Fruit fly (Drosophila melanogaster) whole organism, embryonic: ENCODE data around the gene Fic.

Source experiments
- Bdp1 ChIP-seq: fragments of 200-800 bp; sonication (Bioruptor generic); optimal IDR thresholded peaks from 3 replicates; lab custom pipeline; 2016; ENCODE audit warnings: missing biosample characterization, missing genetic modification characterization
- Blimp-1 ChIP-seq: fragments of 200-800 bp; sonication (Bioruptor generic); optimal IDR thresholded peaks from 3 replicates; lab custom pipeline; 2018; ENCODE audit warnings: missing biosample characterization, missing genetic modification characterization, mild to moderate bottlenecking, moderate library complexity, missing genetic modification reagents
- C15 ChIP-seq: fragments of 200-800 bp; sonication (Bioruptor generic); IDR thresholded peaks from 3 replicates; pipeline ENCODE4 v1.3.6; 2022; ENCODE audit warnings: missing biosample characterization, missing genetic modification characterization
- CG10366 ChIP-seq: fragments of 200-800 bp; sonication (Bioruptor generic); IDR thresholded peaks from 2 replicates; pipeline ENCODE4 v1.3.6; 2022; ENCODE audit warnings: missing biosample characterization, missing genetic modification characterization
- CG11456 ChIP-seq: fragments of 200-800 bp; sonication (Bioruptor generic); IDR thresholded peaks from 3 replicates; pipeline ENCODE4 v1.3.6; 2022; ENCODE audit warnings: missing biosample characterization, missing genetic modification characterization
- CG14441 ChIP-seq: fragments of 200-800 bp; sonication (Bioruptor generic); IDR thresholded peaks from 2 replicates; pipeline ENCODE4 v1.3.6; 2022; ENCODE audit warnings: missing biosample characterization, missing genetic modification characterization
- CG15269 ChIP-seq: fragments of 200-800 bp; sonication (Bioruptor generic); optimal IDR thresholded peaks from 2 replicates; lab custom pipeline; 2018; ENCODE audit warnings: missing biosample characterization, mild to moderate bottlenecking, missing genetic modification characterization, moderate library complexity
- CG17568 ChIP-seq: fragments of 200-800 bp; sonication (Bioruptor generic); optimal IDR thresholded peaks from 2 replicates; lab custom pipeline; 2018; ENCODE audit warnings: missing biosample characterization, mild to moderate bottlenecking, missing genetic modification characterization, moderate library complexity
- CG2199 ChIP-seq: fragments of 200-800 bp; sonication (Bioruptor generic); IDR thresholded peaks from 3 replicates; pipeline ENCODE4 v1.3.6; 2022; ENCODE audit warnings: missing biosample characterization, missing genetic modification characterization
- CG5953 ChIP-seq: fragments of 200-800 bp; sonication (Bioruptor generic); IDR thresholded peaks from 2 replicates; pipeline ENCODE4 v1.3.6; 2022; ENCODE audit warnings: missing biosample characterization, missing genetic modification characterization
- CG7928 ChIP-seq: fragments of 200-800 bp; sonication (Bioruptor generic); optimal IDR thresholded peaks from 2 replicates; lab custom pipeline; 2017; ENCODE audit warnings: missing biosample characterization, mild to moderate bottlenecking, missing genetic modification characterization
- CG7963 ChIP-seq: fragments of 200-800 bp; sonication (Bioruptor generic); IDR thresholded peaks from 3 replicates; pipeline ENCODE4 v1.3.6; 2022; ENCODE audit warnings: missing biosample characterization, missing genetic modification characterization; ENCODE audit not compliant: partially characterized antibody
- CG7987 ChIP-seq: fragments of 200-800 bp; sonication (Bioruptor generic); optimal IDR thresholded peaks from 2 replicates; lab custom pipeline; 2018; ENCODE audit warnings: missing biosample characterization, mild to moderate bottlenecking, missing genetic modification characterization, moderate library complexity
- CG9727 ChIP-seq: fragments of 200-800 bp; sonication (Bioruptor generic); optimal IDR thresholded peaks from 3 replicates; lab custom pipeline; 2017; ENCODE audit warnings: missing biosample characterization, mild to moderate bottlenecking, missing genetic modification characterization
- CG9932 ChIP-seq: fragments of 200-800 bp; sonication (Bioruptor generic); IDR thresholded peaks from 2 replicates; pipeline ENCODE4 v1.3.6; 2022; ENCODE audit warnings: missing biosample characterization, missing genetic modification characterization
- CTCF ChIP-seq: fragments of 200-800 bp; sonication (Bioruptor generic); optimal IDR thresholded peaks from 2 replicates; lab custom pipeline; 2017; ENCODE audit warnings: missing biosample characterization, mild to moderate bottlenecking, missing genetic modification characterization, moderate library complexity
- Dip3 ChIP-seq: fragments of 200-800 bp; sonication (Bioruptor generic); optimal IDR thresholded peaks from 3 replicates; lab custom pipeline; 2016; ENCODE audit warnings: missing biosample characterization, missing genetic modification characterization
- H15 ChIP-seq: fragments of 200-800 bp; sonication (Bioruptor generic); IDR thresholded peaks from 3 replicates; pipeline ENCODE4 v1.3.6; 2022; ENCODE audit warnings: missing biosample characterization, missing genetic modification characterization
- HmgZ ChIP-seq: fragments of 200-800 bp; sonication (Bioruptor generic); optimal IDR thresholded peaks from 2 replicates; lab custom pipeline; 2018; ENCODE audit warnings: missing biosample characterization, mild to moderate bottlenecking, missing genetic modification characterization
- Kr ChIP-seq: fragments of 200-800 bp; sonication (Bioruptor generic); optimal IDR thresholded peaks from 2 replicates; lab custom pipeline; 2017; ENCODE audit warnings: missing biosample characterization, mild to moderate bottlenecking, missing genetic modification characterization
- Med ChIP-seq: fragments of 200-800 bp; sonication (Bioruptor generic); peaks from one replicate; lab custom pipeline; 2016; ENCODE audit warnings: missing biosample characterization, missing genetic modification characterization, mild to moderate bottlenecking, inconsistent platforms, moderate library complexity
- NC2β ChIP-seq: fragments of 200-800 bp; sonication (Bioruptor generic); optimal IDR thresholded peaks from 2 replicates; lab custom pipeline; 2016; ENCODE audit warnings: missing biosample characterization, missing genetic modification characterization
- NFAT ChIP-seq: fragments of 200-800 bp; sonication (Bioruptor generic); IDR thresholded peaks from 2 replicates; pipeline ENCODE4 v1.3.6; 2022; ENCODE audit warnings: missing biosample characterization, missing genetic modification characterization
- Scr ChIP-seq: fragments of 200-800 bp; sonication (Bioruptor generic); IDR thresholded peaks from 2 replicates; pipeline ENCODE4 v1.3.6; 2022; ENCODE audit warnings: missing biosample characterization, missing genetic modification characterization; ENCODE audit not compliant: partially characterized antibody
- ac ChIP-seq: fragments of 200-800 bp; sonication (Bioruptor generic); optimal IDR thresholded peaks from 3 replicates; lab custom pipeline; 2017; ENCODE audit warnings: missing biosample characterization, mild to moderate bottlenecking, missing genetic modification characterization
- al ChIP-seq: fragments of 200-800 bp; sonication (Bioruptor generic); IDR thresholded peaks from 2 replicates; pipeline ENCODE4 v1.3.6; 2022; ENCODE audit warnings: missing biosample characterization, missing genetic modification characterization
- en ChIP-seq: fragments of 200-800 bp; sonication (Bioruptor generic); optimal IDR thresholded peaks from 2 replicates; lab custom pipeline; 2016; ENCODE audit warnings: missing biosample characterization, missing genetic modification characterization
- ftz-f1 ChIP-seq: fragments of 200-800 bp; sonication (Bioruptor generic); optimal IDR thresholded peaks from 2 replicates; lab custom pipeline; 2016; ENCODE audit warnings: missing biosample characterization, missing genetic modification characterization
- gro ChIP-seq: fragments of 200-800 bp; sonication (Bioruptor generic); optimal IDR thresholded peaks from 2 replicates; lab custom pipeline; 2016; ENCODE audit warnings: missing biosample characterization, missing genetic modification characterization
- ham ChIP-seq: fragments of 200-800 bp; sonication (Bioruptor generic); IDR thresholded peaks from 2 replicates; pipeline ENCODE4 v1.3.6; 2022; ENCODE audit warnings: missing biosample characterization, missing genetic modification characterization
- hbn ChIP-seq: fragments of 200-800 bp; sonication (Bioruptor generic); IDR thresholded peaks from 2 replicates; pipeline ENCODE4 v1.3.6; 2022; ENCODE audit warnings: missing biosample characterization, missing genetic modification characterization; ENCODE audit not compliant: partially characterized antibody
- her ChIP-seq: fragments of 200-800 bp; sonication (Bioruptor generic); optimal IDR thresholded peaks from 2 replicates; lab custom pipeline; 2016; ENCODE audit warnings: missing biosample characterization, missing genetic modification characterization
- kah ChIP-seq: fragments of 200-800 bp; sonication (Bioruptor generic); optimal IDR thresholded peaks from 2 replicates; lab custom pipeline; 2018; ENCODE audit warnings: missing biosample characterization, mild to moderate bottlenecking, missing genetic modification characterization
- p53 ChIP-seq: fragments of 200-800 bp; sonication (Bioruptor generic); optimal IDR thresholded peaks from 2 replicates; lab custom pipeline; 2016; ENCODE audit warnings: missing biosample characterization, missing genetic modification characterization
- pb ChIP-seq: fragments of 200-800 bp; sonication (Bioruptor generic); optimal IDR thresholded peaks from 3 replicates; lab custom pipeline; 2016; ENCODE audit warnings: missing biosample characterization, missing genetic modification characterization
- ro ChIP-seq: fragments of 200-800 bp; sonication (Bioruptor generic); IDR thresholded peaks from 2 replicates; pipeline ENCODE4 v1.3.6; 2022; ENCODE audit warnings: missing biosample characterization, missing genetic modification characterization
- schlank ChIP-seq: fragments of 200-800 bp; sonication (Bioruptor generic); optimal IDR thresholded peaks from 2 replicates; lab custom pipeline; 2018; ENCODE audit warnings: missing biosample characterization, mild to moderate bottlenecking, missing genetic modification characterization
- sd ChIP-seq: fragments of 200-800 bp; sonication (Bioruptor generic); optimal IDR thresholded peaks from 3 replicates; lab custom pipeline; 2018; ENCODE audit warnings: missing biosample characterization, mild to moderate bottlenecking, missing genetic modification characterization, moderate library complexity
- tio ChIP-seq: fragments of 200-800 bp; sonication (Bioruptor generic); optimal IDR thresholded peaks from 2 replicates; lab custom pipeline; 2017; ENCODE audit warnings: missing biosample characterization, missing genetic modification characterization, inconsistent platforms

Fic gene

DNA sequence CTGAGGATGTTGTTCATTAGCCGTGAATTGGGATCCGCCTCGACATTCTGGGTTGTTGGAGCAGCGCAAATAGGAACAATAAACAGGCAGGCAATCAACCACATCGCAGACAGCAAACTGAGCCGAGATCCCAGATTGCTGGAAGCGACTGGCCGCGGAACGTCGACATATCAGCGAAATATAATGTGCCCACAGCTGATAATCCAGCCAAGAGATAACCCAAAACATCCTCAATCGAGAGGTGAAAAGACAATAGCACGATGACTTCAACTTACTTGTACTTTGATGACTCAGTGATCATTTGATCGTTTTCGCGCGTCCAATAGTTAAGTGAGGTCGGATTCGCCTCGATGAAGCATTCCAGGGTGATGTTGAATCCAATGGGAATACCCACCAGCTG, 38.7 kb upstream of the Fic start, which contains the start of gene Nepl6:
TSS of gene Nepl6 (minus strand) at position 104 of the 400 bp plus-strand sequence.
- TF ChIP-seq H15 (no peak), sd (tag; lab: Kevin White, UChicago) (no peak), CG7987 (no peak), schlank (no peak)

dm6 chr2L:6387068-6387467, 37.1 kb upstream of the Fic start:
- TF ChIP-seq HmgZ (tag; lab: Kevin White, UChicago) (no peak), CG7963 (GFP tag; lab: Robert Waterston, UW) (no peak), NC2β (no peak), CG7928 (GFP tag; lab: Kevin White, UChicago) (no peak), gro (GFP tag; lab: Kevin White, UChicago) (no peak), Scr (GFP tag; lab: Robert Waterston, UW) (no peak), Blimp-1 (GFP tag; lab: Kevin White, UChicago) (no peak), pb (GFP tag; lab: Kevin White, UChicago) (no peak), Dip3 (GFP tag; lab: Kevin White, UChicago) (no peak), Bdp1 (GFP tag; lab: Kevin White, UChicago) (no peak), CG9932 (GFP tag; lab: Robert Waterston, UW) (no peak), ac (GFP tag; lab: Kevin White, UChicago) (no peak), ro (GFP tag; lab: Robert Waterston, UW) (no peak), ftz-f1 (GFP tag; lab: Kevin White, UChicago) (no peak), CG17568 (GFP tag; lab: Kevin White, UChicago) (no peak)

dm6 chr2L:6391469-6391868, 32.7 kb upstream of the Fic start:
- no peak for TF ChIP-seq ham (GFP tag; lab: Robert Waterston, UW)
- no peak for TF ChIP-seq kah (GFP tag; lab: Kevin White, UChicago)
- TF ChIP-seq Kr (GFP tag; lab: Kevin White, UChicago) = no peak
- TF ChIP-seq en (GFP tag; lab: Kevin White, UChicago) = no peak
- TF ChIP-seq NFAT (GFP tag; lab: Robert Waterston, UW) = 0 out of 2 replicates have a peak, but pooled peaks have one; percentile 2
- no peak for TF ChIP-seq Med (GFP tag; lab: Kevin White, UChicago)
- no peak for TF ChIP-seq al
- TF ChIP-seq HmgZ (tag; lab: Kevin White, UChicago) = no peak
- TF ChIP-seq CTCF (GFP tag; lab: Kevin White, UChicago) = peak; percentile 74
- TF ChIP-seq tio (GFP tag; lab: Kevin White, UChicago) = no peak

DNA sequence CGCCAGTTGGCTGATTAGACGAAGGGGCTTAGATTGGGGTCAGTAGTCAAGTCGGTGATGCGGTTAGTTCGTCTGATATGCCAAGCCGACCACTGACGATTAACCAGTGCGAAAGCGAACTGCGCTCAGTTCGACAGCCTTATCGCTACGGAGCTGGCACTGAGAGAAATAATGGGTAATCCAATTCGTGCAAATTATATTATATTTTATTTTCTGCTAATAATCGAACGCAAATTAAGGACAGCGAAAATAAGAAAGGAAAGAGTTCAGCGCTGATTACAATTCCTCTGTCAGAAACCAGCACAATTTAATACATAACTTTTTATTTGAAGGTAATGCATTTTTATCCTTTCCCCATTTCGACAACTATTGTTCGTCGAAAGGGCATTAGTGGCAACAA, 27.0 kb upstream of the Fic start, which contains the start of gene CG42369:
TSS of gene CG42369 (minus strand) at position 101 of the 400 bp plus-strand sequence.
- TF ChIP-seq CG5953 (GFP tag; lab: Robert Waterston, UW) = no peak
- no peak for TF ChIP-seq p53 (GFP tag; lab: Kevin White, UChicago)
- TF ChIP-seq hbn (GFP tag; lab: Robert Waterston, UW) = no peak
- no peak for TF ChIP-seq CG11456 (GFP tag; lab: Robert Waterston, UW)
- TF ChIP-seq CG14441 (GFP tag; lab: Robert Waterston, UW) = no peak
- TF ChIP-seq CG10366 (GFP tag; lab: Robert Waterston, UW) = no peak
- TF ChIP-seq C15 = no peak
- TF ChIP-seq CG15269 (tag; lab: Kevin White, UChicago) = no peak
- TF ChIP-seq her (GFP tag; lab: Kevin White, UChicago) = no peak
- no peak for TF ChIP-seq CG9727 (GFP tag; lab: Kevin White, UChicago)
- TF ChIP-seq CG2199 (GFP tag; lab: Robert Waterston, UW) = no peak
